Fruit fly (Drosophila melanogaster) whole organism, embryonic: Measurements from ENCODE around the gene Tm1.

Source experiments
- Awh ChIP-seq: fragments of 200-800 bp; sonication (Bioruptor generic); IDR thresholded peaks from 2 replicates; pipeline ENCODE4, ENCODE4 v1.3.6; 2022; ENCODE audit warnings: missing biosample characterization, missing genetic modification characterization
- BtbVII ChIP-seq: fragments of 200-800 bp; sonication (Bioruptor generic); optimal IDR thresholded peaks from 3 replicates; lab custom pipeline; 2017; ENCODE audit warnings: missing biosample characterization, mild to moderate bottlenecking, missing genetic modification characterization
- C15 ChIP-seq: fragments of 200-800 bp; sonication (Bioruptor generic); IDR thresholded peaks from 3 replicates; pipeline ENCODE4 v1.3.6; 2022; ENCODE audit warnings: missing biosample characterization, missing genetic modification characterization
- CG10543 ChIP-seq: fragments of 200-800 bp; sonication (Bioruptor generic); optimal IDR thresholded peaks from 3 replicates; lab custom pipeline; 2017; ENCODE audit warnings: missing biosample characterization, mild to moderate bottlenecking, missing genetic modification characterization, moderate library complexity
- CG11093 ChIP-seq: fragments of 200-800 bp; sonication (Bioruptor generic); IDR thresholded peaks from 3 replicates; pipeline ENCODE4 v1.3.6; 2022; ENCODE audit warnings: missing biosample characterization, missing genetic modification characterization
- CG14441 ChIP-seq: fragments of 200-800 bp; sonication (Bioruptor generic); IDR thresholded peaks from 2 replicates; pipeline ENCODE4 v1.3.6; 2022; ENCODE audit warnings: missing biosample characterization, missing genetic modification characterization
- CG14860 ChIP-seq: fragments of 200-800 bp; sonication (Bioruptor generic); IDR thresholded peaks from 3 replicates; pipeline ENCODE4 v1.3.6; 2022; ENCODE audit warnings: missing biosample characterization, missing genetic modification characterization; ENCODE audit not compliant: partially characterized antibody
- CG2875 ChIP-seq: fragments of 200-800 bp; sonication (Bioruptor generic); optimal IDR thresholded peaks from 2 replicates; lab custom pipeline; 2017; ENCODE audit warnings: missing biosample characterization, mild to moderate bottlenecking, missing genetic modification characterization, missing genetic modification reagents
- CG2889 ChIP-seq: fragments of 200-800 bp; sonication (Bioruptor generic); IDR thresholded peaks from 3 replicates; pipeline ENCODE4 v1.3.6; 2022; ENCODE audit warnings: missing biosample characterization, missing genetic modification characterization
- CG3163 ChIP-seq: fragments of 200-800 bp; sonication (Bioruptor generic); optimal IDR thresholded peaks from 3 replicates; lab custom pipeline; 2016; ENCODE audit warnings: missing biosample characterization, missing genetic modification characterization
- CG4707 ChIP-seq: fragments of 200-800 bp; sonication (Bioruptor generic); optimal IDR thresholded peaks from 2 replicates; lab custom pipeline; 2018; ENCODE audit warnings: missing biosample characterization, mild to moderate bottlenecking, missing genetic modification characterization, moderate library complexity
- CG4854 ChIP-seq: fragments of 200-800 bp; sonication (Bioruptor generic); optimal IDR thresholded peaks from 2 replicates; lab custom pipeline; 2016; ENCODE audit warnings: missing biosample characterization, missing genetic modification characterization, inconsistent platforms
- CG5245 ChIP-seq: fragments of 200-800 bp; sonication (Bioruptor generic); optimal IDR thresholded peaks from 3 replicates; lab custom pipeline; 2016; ENCODE audit warnings: missing biosample characterization, missing genetic modification characterization
- CG6854 ChIP-seq: fragments of 200-800 bp; sonication (Bioruptor generic); optimal IDR thresholded peaks from 3 replicates; lab custom pipeline; 2017; ENCODE audit warnings: missing biosample characterization, mild to moderate bottlenecking, missing genetic modification characterization
- CG8765 ChIP-seq: fragments of 200-800 bp; sonication (Bioruptor generic); IDR thresholded peaks from 2 replicates; pipeline ENCODE4 v1.3.6; 2022; ENCODE audit warnings: missing biosample characterization, missing genetic modification characterization
- CG9437 ChIP-seq: fragments of 200-800 bp; sonication (Bioruptor generic); optimal IDR thresholded peaks from 2 replicates; lab custom pipeline; 2018; ENCODE audit warnings: missing biosample characterization, mild to moderate bottlenecking, missing genetic modification characterization
- CG9609 ChIP-seq: fragments of 200-800 bp; sonication (Bioruptor generic); optimal IDR thresholded peaks from 3 replicates; lab custom pipeline; 2016; ENCODE audit warnings: missing biosample characterization, missing genetic modification characterization
- Dbx ChIP-seq: fragments of 200-800 bp; sonication (Bioruptor generic); IDR thresholded peaks from 3 replicates; pipeline ENCODE4 v1.3.6; 2022; ENCODE audit warnings: missing biosample characterization, missing genetic modification characterization
- Dip3 ChIP-seq: fragments of 200-800 bp; sonication (Bioruptor generic); optimal IDR thresholded peaks from 3 replicates; lab custom pipeline; 2016; ENCODE audit warnings: missing biosample characterization, missing genetic modification characterization
- Gug ChIP-seq: fragments of 200-800 bp; sonication (Bioruptor generic); IDR thresholded peaks from 4 replicates; pipeline ENCODE4 v1.3.6; 2022; ENCODE audit warnings: missing biosample characterization, missing genetic modification characterization
- H15 ChIP-seq: fragments of 200-800 bp; sonication (Bioruptor generic); IDR thresholded peaks from 3 replicates; pipeline ENCODE4 v1.3.6; 2022; ENCODE audit warnings: missing biosample characterization, missing genetic modification characterization
- Mes4 ChIP-seq: fragments of 200-800 bp; sonication (Bioruptor generic); optimal IDR thresholded peaks from 2 replicates; lab custom pipeline; 2016; ENCODE audit warnings: missing biosample characterization, missing genetic modification characterization
- Myb ChIP-seq: fragments of 200-800 bp; sonication (Bioruptor generic); optimal IDR thresholded peaks from 2 replicates; lab custom pipeline; 2016; ENCODE audit warnings: missing biosample characterization, missing genetic modification characterization
- Sox100B ChIP-seq: fragments of 200-800 bp; sonication (Bioruptor generic); optimal IDR thresholded peaks from 3 replicates; lab custom pipeline; 2018; ENCODE audit warnings: missing biosample characterization, mild to moderate bottlenecking, missing genetic modification characterization
- Spps ChIP-seq: fragments of 200-800 bp; sonication (Bioruptor generic); optimal IDR thresholded peaks from 2 replicates; lab custom pipeline; 2018; ENCODE audit warnings: missing biosample characterization, mild to moderate bottlenecking, missing genetic modification characterization
- Trl ChIP-seq, 3 experiments: fragments of >200 bp in 2 of 3; fragments of 200-800 bp in 1 of 3; sonication (Bioruptor generic) in 1 of 3; optimal IDR thresholded peaks; 2 replicates in 1 of 3; 3 replicates in 2 of 3; lab custom pipeline; 2016 to 2017; ENCODE audit warnings: missing biosample characterization in 1 of 3, missing genetic modification characterization in 1 of 3
- Usf ChIP-seq: fragments of 200-800 bp; sonication (Bioruptor generic); optimal IDR thresholded peaks from 2 replicates; lab custom pipeline; 2017; ENCODE audit warnings: missing genotype, missing biosample characterization, missing genetic modification characterization
- ab ChIP-seq: fragments of 200-800 bp; sonication (Bioruptor generic); optimal IDR thresholded peaks from 2 replicates; lab custom pipeline; 2016; ENCODE audit warnings: missing biosample characterization, missing genetic modification characterization
- ac ChIP-seq: fragments of 200-800 bp; sonication (Bioruptor generic); optimal IDR thresholded peaks from 3 replicates; lab custom pipeline; 2017; ENCODE audit warnings: missing biosample characterization, mild to moderate bottlenecking, missing genetic modification characterization
- br ChIP-seq: fragments of >200 bp; optimal IDR thresholded peaks from 2 replicates; lab custom pipeline; 2017
- disco-r ChIP-seq: fragments of 200-800 bp; sonication (Bioruptor generic); optimal IDR thresholded peaks from 2 replicates; lab custom pipeline; 2016; ENCODE audit warnings: missing biosample characterization, missing genetic modification characterization
- emc ChIP-seq: fragments of 200-800 bp; sonication (Bioruptor generic); optimal IDR thresholded peaks from 2 replicates; lab custom pipeline; 2016; ENCODE audit warnings: missing biosample characterization, missing genetic modification characterization
- ewg ChIP-seq: fragments of 200-800 bp; sonication (Bioruptor generic); optimal IDR thresholded peaks from 3 replicates; lab custom pipeline; 2017; ENCODE audit warnings: mild to moderate bottlenecking, missing biosample characterization, missing genetic modification reagents, missing genetic modification characterization
- fd3F ChIP-seq: fragments of 200-800 bp; sonication (Bioruptor generic); optimal IDR thresholded peaks from 2 replicates; lab custom pipeline; 2018; ENCODE audit warnings: missing biosample characterization, mild to moderate bottlenecking, missing genetic modification characterization, moderate library complexity
- fd96Cb ChIP-seq: fragments of 200-800 bp; sonication (Bioruptor generic); optimal IDR thresholded peaks from 2 replicates; lab custom pipeline; 2018; ENCODE audit warnings: missing biosample characterization, mild to moderate bottlenecking, missing genetic modification characterization, moderate library complexity
- ham ChIP-seq: fragments of 200-800 bp; sonication (Bioruptor generic); IDR thresholded peaks from 2 replicates; pipeline ENCODE4 v1.3.6; 2022; ENCODE audit warnings: missing biosample characterization, missing genetic modification characterization
- hbn ChIP-seq: fragments of 200-800 bp; sonication (Bioruptor generic); IDR thresholded peaks from 2 replicates; pipeline ENCODE4 v1.3.6; 2022; ENCODE audit warnings: missing biosample characterization, missing genetic modification characterization; ENCODE audit not compliant: partially characterized antibody
- ind ChIP-seq: fragments of 200-800 bp; sonication (Bioruptor generic); optimal IDR thresholded peaks from 3 replicates; lab custom pipeline; 2016; ENCODE audit warnings: missing biosample characterization, missing genetic modification characterization
- lmd ChIP-seq: fragments of 200-800 bp; sonication (Bioruptor generic); IDR thresholded peaks from 2 replicates; pipeline ENCODE4 v1.3.6; 2022; ENCODE audit warnings: missing biosample characterization, missing genetic modification characterization
- maf-S ChIP-seq: fragments of 200-800 bp; sonication (Bioruptor generic); optimal IDR thresholded peaks from 2 replicates; lab custom pipeline; 2016; ENCODE audit warnings: missing biosample characterization, missing genetic modification characterization
- nerfin-2 ChIP-seq: fragments of 200-800 bp; sonication (Bioruptor generic); IDR thresholded peaks from 2 replicates; pipeline ENCODE4 v1.3.6; 2022; ENCODE audit warnings: missing biosample characterization, missing genetic modification characterization; ENCODE audit not compliant: partially characterized antibody
- nom ChIP-seq: fragments of 200-800 bp; sonication (Bioruptor generic); optimal IDR thresholded peaks from 2 replicates; lab custom pipeline; 2017; ENCODE audit warnings: missing biosample characterization, missing genetic modification characterization, mild to moderate bottlenecking, moderate library complexity, missing genetic modification reagents
- pita ChIP-seq: fragments of 200-800 bp; sonication (Bioruptor generic); optimal IDR thresholded peaks from 2 replicates; lab custom pipeline; 2017; ENCODE audit warnings: missing biosample characterization, mild to moderate bottlenecking, missing genetic modification characterization
- pzg ChIP-seq: fragments of 200-800 bp; sonication (Bioruptor generic); optimal IDR thresholded peaks from 3 replicates; lab custom pipeline; 2018; ENCODE audit warnings: missing biosample characterization, mild to moderate bottlenecking, missing genetic modification characterization, moderate library complexity
- shn ChIP-seq: fragments of 200-800 bp; sonication (Bioruptor generic); optimal IDR thresholded peaks from 3 replicates; lab custom pipeline; 2016; ENCODE audit warnings: missing biosample characterization, missing genetic modification characterization
- sisA ChIP-seq: fragments of 200-800 bp; sonication (Bioruptor generic); IDR thresholded peaks from 2 replicates; pipeline ENCODE4 v1.3.6; 2022; ENCODE audit warnings: missing biosample characterization, missing genetic modification characterization
- sqz ChIP-seq: fragments of 200-800 bp; sonication (Bioruptor generic); optimal IDR thresholded peaks from 3 replicates; lab custom pipeline; 2018; ENCODE audit warnings: missing biosample characterization, mild to moderate bottlenecking, missing genetic modification characterization
- unpg ChIP-seq: fragments of 200-800 bp; sonication (Bioruptor generic); optimal IDR thresholded peaks from 3 replicates; lab custom pipeline; 2018; ENCODE audit warnings: missing biosample characterization, mild to moderate bottlenecking, missing genetic modification characterization, moderate library complexity
- vnd ChIP-seq: fragments of 200-800 bp; sonication (Bioruptor generic); IDR thresholded peaks from 3 replicates; pipeline ENCODE4 v1.3.6; 2022; ENCODE audit warnings: missing biosample characterization, missing genetic modification characterization; ENCODE audit not compliant: partially characterized antibody

Gene Tm1

dm6 chr3R:15356645-15357431 is 78.8 kb downstream of the Tm1 start, which contains the start of the genes Atg4b and Hibch (continued):
- TF ChIP-seq CG10543 (GFP tag; lab: Kevin White, UChicago) (peak; percentile 96), CG8765 (peak; percentile 59; the same call in 1 of the 2 replicates), pzg (peak; percentile 47), CG14860 (GFP tag; lab: Robert Waterston, UW) (no peak), CG2875 (no peak), Awh (GFP tag; lab: Robert Waterston, UW) (0 out of 2 replicates have a peak, but pooled peaks have one; percentile 47), Sox100B (GFP tag; lab: Kevin White, UChicago) (no peak), CG11093 (peak; percentile 73; the same call in 2 of the 3 replicates), disco-r (GFP tag; lab: Kevin White, UChicago) (no peak), sqz (GFP tag; lab: Kevin White, UChicago) (no peak), ind (GFP tag; lab: Kevin White, UChicago) (peak; percentile 87), H15 (peak; percentile 73; the same call in 2 of the 3 replicates), unpg (GFP tag; lab: Kevin White, UChicago) (peak; percentile 80), fd3F (peak; percentile 79), Myb (GFP tag; lab: Kevin White, UChicago) (peak; percentile 15), shn (GFP tag; lab: Kevin White, UChicago) (no peak), sisA (GFP tag; lab: Robert Waterston, UW) (peak; percentile 84), CG4707 (GFP tag; lab: Kevin White, UChicago) (no peak), fd96Cb (tag; lab: Kevin White, UChicago) (peak; percentile 82), CG2889 (GFP tag; lab: Robert Waterston, UW) (peak; percentile 60; the same call in 1 of the 3 replicates), emc (GFP tag; lab: Kevin White, UChicago) (no peak), br (lab: Kevin White, UChicago) (no peak), hbn (GFP tag; lab: Robert Waterston, UW) (no peak), CG9609 (GFP tag; lab: Kevin White, UChicago) (peak; percentile 1), Mes4 (no peak), CG3163 (no peak), Dbx (peak; percentile 81), Dip3 (GFP tag; lab: Kevin White, UChicago) (peak; percentile 48), CG4854 (peak; percentile 16), Spps (peak; percentile 65), Gug (GFP tag; lab: Robert Waterston, UW) (peak; percentile 81), ac (GFP tag; lab: Kevin White, UChicago) (peak; percentile 14), CG9437 (GFP tag; lab: Kevin White, UChicago) (peak; percentile 72), Usf (GFP tag; lab: Kevin White, UChicago) (peak; percentile 52), CG5245 (GFP tag; lab: Kevin White, UChicago) (peak; percentile 70), lmd (GFP tag; lab: Robert Waterston, UW) (peak; percentile 82), Trl (optimal IDR thresholded peaks at IDR 0.05; lab: Kevin White, UChicago) (no peak), Trl (GFP tag; optimal IDR thresholded peaks at IDR 0.05; lab: Kevin White, UChicago) (no peak), BtbVII (GFP tag; lab: Kevin White, UChicago) (peak; percentile 84), nerfin-2 (GFP tag; lab: Robert Waterston, UW) (no peak), ewg (GFP tag; lab: Kevin White, UChicago) (peak; percentile 98), pita (no peak), CG14441 (GFP tag; lab: Robert Waterston, UW) (peak; percentile 78), CG6854 (GFP tag; lab: Kevin White, UChicago) (peak; percentile 36), maf-S (no peak), nom (peak; percentile 75), vnd (GFP tag; lab: Robert Waterston, UW) (no peak), ham (GFP tag; lab: Robert Waterston, UW) (no peak), C15 (GFP tag; lab: Robert Waterston, UW) (0 out of 3 replicates have a peak, but pooled peaks have one; percentile 18), ab (GFP tag; lab: Kevin White, UChicago) (no peak)
